Worm (Caenorhabditis elegans): ENCODE measurements around the gene F35E8.13.

The F35E8.13 gene

DNA sequence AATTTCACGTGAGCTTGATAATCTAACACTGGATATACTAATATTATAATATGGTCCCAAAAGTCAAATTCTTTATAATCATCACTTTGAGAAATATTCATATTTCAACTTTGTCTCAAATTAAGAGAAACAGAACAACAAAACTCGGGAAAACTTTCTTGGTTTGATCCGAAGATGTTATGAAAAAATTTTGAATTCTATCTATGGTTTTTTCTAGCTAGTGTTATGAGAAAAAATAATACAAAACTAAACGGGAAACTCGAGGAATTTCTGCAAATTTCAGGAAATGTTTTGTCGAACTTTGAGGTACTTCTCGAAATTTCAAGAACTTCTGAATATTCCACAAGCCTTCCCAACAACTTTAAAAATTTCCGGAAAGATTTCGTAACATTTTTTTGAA, 27.8 kb downstream of the F35E8.13 start, which contains the start of gene srw-59:
Gene srw-59, minus strand, starts transcription at position 101 of the 400 bp plus-strand sequence.
- TF ChIP-seq unc-62 (GFP tag; optimal IDR thresholded peaks at IDR 0.05) = no peak

- TF ChIP-seq unc-62 (GFP tag; optimal IDR thresholded peaks at IDR 0.05) = no peak
Observed at ce11 chrV:15952762-15953161, 29.7 kb downstream of the F35E8.13 start, which contains the start of gene srw-56. TSS of gene srw-56 (minus strand) at chrV:15952862.

ce11 chrV:15954932-15955331, 31.9 kb downstream of the F35E8.13 start, which contains the start of gene srw-57:
TSS of gene srw-57 (minus strand) at chrV:15955032.
- no peak for TF ChIP-seq unc-62 (GFP tag; optimal IDR thresholded peaks at IDR 0.05)

ce11 chrV:15955497-15955896, 32.4 kb downstream of the F35E8.13 start, which contains the start of gene srh-186:
TSS of gene srh-186 (plus strand) at chrV:15955797.
- no peak for TF ChIP-seq unc-62 (GFP tag; optimal IDR thresholded peaks at IDR 0.05)

DNA sequence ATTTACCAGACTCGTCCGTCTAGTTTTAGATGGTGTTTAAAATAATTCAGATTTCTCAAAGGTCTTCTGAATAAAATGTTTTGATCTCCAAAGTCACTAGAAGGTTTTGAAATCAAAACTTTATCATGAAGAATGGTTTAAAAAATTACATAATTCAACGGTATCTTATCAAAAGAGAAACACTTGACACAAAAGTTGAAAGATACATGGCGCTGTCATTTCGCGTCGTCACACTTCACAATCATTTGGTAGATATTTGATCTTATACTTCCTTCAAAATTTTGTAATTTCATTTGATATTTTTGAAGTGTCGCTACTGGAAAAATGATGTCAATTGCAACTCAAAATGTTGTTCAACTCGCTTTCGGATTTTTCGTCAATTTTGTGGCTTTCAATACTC, 34.0 kb downstream of the F35E8.13 start, which contains the start of gene F36G9.3:
Gene F36G9.3, plus strand, starts transcription at position 301 of the 400 bp plus-strand sequence.
- TF ChIP-seq unc-62 (GFP tag; optimal IDR thresholded peaks at IDR 0.05) = no peak

DNA sequence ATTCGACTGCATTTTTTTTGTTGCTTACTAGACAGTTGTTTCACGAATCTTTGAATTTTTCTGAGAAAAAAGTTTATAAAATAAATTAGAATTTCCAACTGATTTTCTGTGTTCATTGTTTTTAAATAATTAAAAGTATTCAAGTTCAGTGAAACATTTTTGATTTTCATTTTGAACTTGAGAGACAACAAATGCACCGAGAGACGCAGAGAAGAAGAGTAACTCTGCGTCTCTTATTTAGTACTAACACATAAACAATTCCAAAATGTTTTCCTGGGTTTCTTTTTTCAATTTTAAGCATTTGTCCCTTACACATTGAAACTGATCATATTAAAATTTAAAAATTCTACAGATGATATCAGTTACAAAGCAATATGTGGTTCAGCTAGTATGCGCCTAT, 36.4 kb downstream of the F35E8.13 start:
- no peak for TF ChIP-seq unc-62 (GFP tag; optimal IDR thresholded peaks at IDR 0.05)

DNA sequence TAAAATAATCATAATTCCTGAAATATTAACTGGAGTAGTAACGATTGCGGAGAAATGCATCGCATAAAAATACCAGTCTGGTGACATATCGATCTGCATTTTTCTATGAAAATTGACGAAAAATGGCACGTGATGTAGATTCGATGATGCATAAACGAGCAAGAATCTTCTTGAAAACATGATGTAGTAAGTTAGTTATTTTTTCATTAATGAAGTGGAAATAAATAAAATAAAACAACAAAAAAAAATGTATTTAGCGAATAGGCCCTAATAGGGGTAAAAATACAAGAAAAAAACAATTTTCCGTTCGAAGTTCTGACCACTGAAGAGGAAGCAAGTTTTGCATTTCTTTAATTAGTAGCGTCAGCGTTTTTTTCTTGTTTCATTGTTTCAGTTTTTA, 42.0 kb downstream of the F35E8.13 start, which contains the start of gene sri-2:
Gene sri-2, minus strand, starts transcription at position 101 of the 400 bp plus-strand sequence.
- TF ChIP-seq unc-62 (GFP tag; optimal IDR thresholded peaks at IDR 0.05) = no peak

DNA sequence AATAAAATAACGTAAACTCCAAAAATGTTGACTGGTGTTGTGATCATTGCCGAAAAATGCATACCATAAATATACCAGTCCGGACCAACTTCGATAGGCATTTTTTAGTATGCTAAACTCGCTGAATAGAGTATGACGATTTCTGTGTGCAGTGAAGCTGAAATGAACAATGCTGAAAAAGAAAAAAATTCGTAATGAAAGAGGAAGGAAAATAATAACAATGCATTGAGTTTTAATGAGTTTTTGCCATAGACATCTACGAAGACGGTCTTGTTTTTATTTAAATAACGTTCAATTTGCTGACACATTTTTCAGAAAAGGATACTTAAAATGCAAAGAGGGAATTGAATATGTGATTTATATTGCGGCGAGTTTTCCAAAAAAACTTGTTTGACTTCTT, 44.5 kb downstream of the F35E8.13 start, which contains the start of gene sri-1:
Gene sri-1, minus strand, starts transcription at position 101 of the 400 bp plus-strand sequence.
- TF ChIP-seq unc-62 (GFP tag; optimal IDR thresholded peaks at IDR 0.05) = no peak

DNA sequence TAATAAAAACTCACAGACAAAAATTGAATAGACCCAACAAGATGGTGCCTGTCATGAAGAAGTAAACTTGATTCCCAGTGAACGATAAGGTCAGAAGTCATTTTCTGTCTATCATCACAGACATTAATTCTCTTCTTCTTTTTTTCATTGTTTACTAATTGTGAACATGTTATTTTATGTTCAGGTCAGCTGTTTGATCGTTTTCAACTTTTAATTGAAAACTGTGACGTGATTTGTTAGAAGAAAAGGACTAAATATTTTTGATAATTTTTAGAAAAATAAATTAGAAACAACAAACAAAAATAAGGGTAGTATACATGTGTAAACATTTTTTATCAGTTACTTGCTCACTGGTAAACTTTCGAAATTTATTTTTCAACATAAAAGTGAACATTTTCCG, 46.6 kb downstream of the F35E8.13 start, which contains the start of gene F36G9.7:
Gene F36G9.7, minus strand, starts transcription at position 101 of the 400 bp plus-strand sequence.
- no peak for TF ChIP-seq unc-62 (GFP tag; optimal IDR thresholded peaks at IDR 0.05)

- no peak for TF ChIP-seq unc-62 (GFP tag; optimal IDR thresholded peaks at IDR 0.05)
Observed at ce11 chrV:15970820-15971219, 47.7 kb downstream of the F35E8.13 start.

DNA sequence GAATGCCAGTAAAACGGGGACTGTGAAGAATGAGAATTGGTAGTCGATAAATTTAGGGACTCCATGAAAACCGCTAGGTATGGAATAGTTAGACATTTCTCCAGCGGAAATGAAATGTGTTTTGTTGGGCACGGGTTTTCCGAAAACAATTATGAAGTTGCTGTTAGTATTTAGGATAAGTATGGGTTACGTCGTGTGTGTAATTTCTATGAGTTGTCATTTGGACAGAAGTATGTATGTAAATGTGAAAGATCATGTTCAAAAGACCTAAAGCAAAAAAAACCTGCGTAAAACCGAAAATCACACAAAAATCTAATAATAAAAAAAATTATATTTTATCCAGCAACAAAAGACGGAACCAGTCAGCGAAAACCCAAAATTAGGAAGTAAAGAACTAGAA, 49.4 kb downstream of the F35E8.13 start, which contains the start of gene sru-23:
Gene sru-23, minus strand, starts transcription at position 101 of the 400 bp plus-strand sequence.
- TF ChIP-seq unc-62 (GFP tag; optimal IDR thresholded peaks at IDR 0.05) = no peak

DNA sequence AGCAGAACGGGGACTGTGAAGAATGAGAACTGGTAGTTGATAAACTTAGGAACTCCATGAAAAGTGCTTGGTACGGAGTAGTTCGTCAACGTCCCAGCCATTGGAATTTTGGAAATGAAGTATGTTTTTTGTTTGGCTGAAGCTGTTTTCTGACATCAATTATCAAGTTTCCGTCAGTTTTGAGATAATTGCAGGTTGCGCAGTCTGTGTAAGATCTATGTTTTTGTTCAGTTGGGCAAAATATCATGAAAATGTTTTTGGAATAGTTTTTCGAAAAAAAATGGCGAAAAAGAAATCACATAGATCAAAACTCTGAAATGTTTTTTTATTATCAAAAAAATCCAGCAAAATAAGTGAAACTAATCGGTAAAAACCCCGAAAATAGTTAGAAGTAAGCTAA, 51.8 kb downstream of the F35E8.13 start, which contains the start of gene sru-22:
Gene sru-22, minus strand, starts transcription at position 101 of the 400 bp plus-strand sequence.
- TF ChIP-seq unc-62 (GFP tag; optimal IDR thresholded peaks at IDR 0.05) = no peak

Data from whole organism, dauer.